Fruit fly (Drosophila melanogaster): Measurements from ENCODE around the gene CG4080.

Gene CG4080

dm6 chr3L:9430608-9430952 is 31.6 kb upstream of the CG4080 start:
- TF ChIP-seq psq (optimal IDR thresholded peaks at IDR 0.05) (no peak), EcR (GFP tag; optimal IDR thresholded peaks at IDR 0.05) (no peak), usp (GFP tag; optimal IDR thresholded peaks at IDR 0.05) (no peak), pan (optimal IDR thresholded peaks at IDR 0.05) (no peak), Dll (optimal IDR thresholded peaks at IDR 0.05) (no peak), CG8478 (optimal IDR thresholded peaks at IDR 0.05) (no peak)

- TF ChIP-seq EcR (GFP tag; optimal IDR thresholded peaks at IDR 0.05) (no peak), pan (optimal IDR thresholded peaks at IDR 0.05) (no peak), psq (optimal IDR thresholded peaks at IDR 0.05) (no peak), CG8478 (optimal IDR thresholded peaks at IDR 0.05) (no peak)
Measured at dm6 chr3L:9429665-9430607, 30.9 kb upstream of the CG4080 start, which contains the start of the genes RpS17 and MTF-1. TSS of gene RpS17 (minus strand) at chr3L:9429821. TSS of gene MTF-1 (plus strand) at chr3L:9430312.

- TF ChIP-seq pan (optimal IDR thresholded peaks at IDR 0.05) (no peak), psq (optimal IDR thresholded peaks at IDR 0.05) (no peak), Dll (optimal IDR thresholded peaks at IDR 0.05) (no peak), CG8478 (optimal IDR thresholded peaks at IDR 0.05) (no peak), EcR (GFP tag; optimal IDR thresholded peaks at IDR 0.05) (no peak), usp (GFP tag; optimal IDR thresholded peaks at IDR 0.05) (no peak)
Measured at dm6 chr3L:9426656-9427294, 27.7 kb upstream of the CG4080 start, which contains the start of the genes Atat and Shc. TSS of gene Atat (minus strand) at chr3L:9426758. TSS of gene Shc (plus strand) at chr3L:9427010.

dm6 chr3L:9425838-9426237 is 26.8 kb upstream of the CG4080 start:
- TF ChIP-seq psq (optimal IDR thresholded peaks at IDR 0.05) (no peak), usp (GFP tag; optimal IDR thresholded peaks at IDR 0.05) (no peak), EcR (GFP tag; optimal IDR thresholded peaks at IDR 0.05) (no peak), CG8478 (optimal IDR thresholded peaks at IDR 0.05) (no peak), pan (optimal IDR thresholded peaks at IDR 0.05) (no peak), Dll (optimal IDR thresholded peaks at IDR 0.05) (no peak)

- TF ChIP-seq usp (GFP tag; optimal IDR thresholded peaks at IDR 0.05) (no peak), CG8478 (optimal IDR thresholded peaks at IDR 0.05) (no peak)
Measured at dm6 chr3L:9424528-9424911, 25.5 kb upstream of the CG4080 start.

- no peak for TF ChIP-seq usp (GFP tag; optimal IDR thresholded peaks at IDR 0.05)
- no peak for TF ChIP-seq psq (optimal IDR thresholded peaks at IDR 0.05)
- TF ChIP-seq EcR (GFP tag; optimal IDR thresholded peaks at IDR 0.05): no peak
- no peak for TF ChIP-seq CG8478 (optimal IDR thresholded peaks at IDR 0.05)
- TF ChIP-seq Dll (optimal IDR thresholded peaks at IDR 0.05): no peak
Measured at dm6 chr3L:9423757-9424527, 24.9 kb upstream of the CG4080 start.

dm6 chr3L:9422636-9423419 is 23.8 kb upstream of the CG4080 start, which contains the start of gene aay:
TSS of gene aay (plus strand) at chr3L:9423253.
- TF ChIP-seq CG8478 (optimal IDR thresholded peaks at IDR 0.05): no peak
- TF ChIP-seq Dll (optimal IDR thresholded peaks at IDR 0.05): no peak
- TF ChIP-seq EcR (GFP tag; optimal IDR thresholded peaks at IDR 0.05): no peak
- TF ChIP-seq usp (GFP tag; optimal IDR thresholded peaks at IDR 0.05): no peak
- no peak for TF ChIP-seq psq (optimal IDR thresholded peaks at IDR 0.05)
- TF ChIP-seq pan (optimal IDR thresholded peaks at IDR 0.05): no peak

- TF ChIP-seq usp (GFP tag; optimal IDR thresholded peaks at IDR 0.05) (no peak), pan (optimal IDR thresholded peaks at IDR 0.05) (no peak), EcR (GFP tag; optimal IDR thresholded peaks at IDR 0.05) (no peak), psq (optimal IDR thresholded peaks at IDR 0.05) (no peak), Dll (optimal IDR thresholded peaks at IDR 0.05) (no peak), CG8478 (optimal IDR thresholded peaks at IDR 0.05) (no peak)
Measured at dm6 chr3L:9422135-9422534, 23.1 kb upstream of the CG4080 start.

- TF ChIP-seq usp (GFP tag; optimal IDR thresholded peaks at IDR 0.05): no peak
- TF ChIP-seq CG8478 (optimal IDR thresholded peaks at IDR 0.05): no peak
- TF ChIP-seq Dll (optimal IDR thresholded peaks at IDR 0.05): no peak
- no peak for TF ChIP-seq psq (optimal IDR thresholded peaks at IDR 0.05)
- TF ChIP-seq pan (optimal IDR thresholded peaks at IDR 0.05): no peak
- no peak for TF ChIP-seq EcR (GFP tag; optimal IDR thresholded peaks at IDR 0.05)
Measured at dm6 chr3L:9421621-9422020, 22.6 kb upstream of the CG4080 start.

dm6 chr3L:9420819-9421130 is 21.7 kb upstream of the CG4080 start:
- TF ChIP-seq CG8478 (optimal IDR thresholded peaks at IDR 0.05): no peak
- TF ChIP-seq EcR (GFP tag; optimal IDR thresholded peaks at IDR 0.05): no peak
- no peak for TF ChIP-seq Dll (optimal IDR thresholded peaks at IDR 0.05)
- no peak for TF ChIP-seq usp (GFP tag; optimal IDR thresholded peaks at IDR 0.05)
- TF ChIP-seq pan (optimal IDR thresholded peaks at IDR 0.05): no peak
- no peak for TF ChIP-seq psq (optimal IDR thresholded peaks at IDR 0.05)
